Fruit fly (Drosophila melanogaster) whole organism, embryonic: Measurements from ENCODE around the gene CG8671.

ENCODE experiments used
- BEAF-32 ChIP-seq: fragments of 200-800 bp; sonication (Bioruptor generic); optimal IDR thresholded peaks from 3 replicates; lab custom pipeline; 2017; ENCODE audit warnings: missing biosample characterization, missing genetic modification characterization, mild to moderate bottlenecking, moderate library complexity, missing genetic modification reagents
- CG10147 ChIP-seq: fragments of 200-800 bp; sonication (Bioruptor generic); optimal IDR thresholded peaks from 2 replicates; lab custom pipeline; 2019; ENCODE audit warnings: missing biosample characterization, mild to moderate bottlenecking, missing genetic modification characterization, moderate library complexity
- CG10462 ChIP-seq: fragments of 200-800 bp; sonication (Bioruptor generic); optimal IDR thresholded peaks from 2 replicates; lab custom pipeline; 2016; ENCODE audit warnings: missing biosample characterization, missing genetic modification characterization
- CG11723 ChIP-seq: fragments of 200-800 bp; sonication (Bioruptor generic); optimal IDR thresholded peaks from 2 replicates; lab custom pipeline; 2017; ENCODE audit warnings: missing biosample characterization, mild to moderate bottlenecking, missing genetic modification characterization
- CG12219 ChIP-seq: fragments of 200-800 bp; sonication (Bioruptor generic); optimal IDR thresholded peaks from 3 replicates; lab custom pipeline; 2018; ENCODE audit warnings: missing biosample characterization, mild to moderate bottlenecking, missing genetic modification characterization
- CG14050 ChIP-seq: fragments of 200-800 bp; sonication (Bioruptor generic); IDR thresholded peaks from 3 replicates; pipeline ENCODE4 v1.3.6; 2022; ENCODE audit warnings: missing biosample characterization, missing genetic modification characterization
- CG14667 ChIP-seq: fragments of 200-800 bp; sonication (Bioruptor generic); IDR thresholded peaks from 2 replicates; pipeline ENCODE4 v1.3.6; 2022; ENCODE audit warnings: missing biosample characterization, missing genetic modification characterization
- CG15269 ChIP-seq: fragments of 200-800 bp; sonication (Bioruptor generic); optimal IDR thresholded peaks from 2 replicates; lab custom pipeline; 2018; ENCODE audit warnings: missing biosample characterization, mild to moderate bottlenecking, missing genetic modification characterization, moderate library complexity
- CG1603 ChIP-seq: fragments of 200-800 bp; sonication (Bioruptor generic); optimal IDR thresholded peaks from 2 replicates; lab custom pipeline; 2019; ENCODE audit warnings: missing biosample characterization, mild to moderate bottlenecking, missing genetic modification characterization, moderate library complexity
- CG16815 ChIP-seq: fragments of 200-800 bp; sonication (Bioruptor generic); optimal IDR thresholded peaks from 3 replicates; lab custom pipeline; 2017; ENCODE audit warnings: missing biosample characterization, mild to moderate bottlenecking, missing genetic modification characterization
- CG16863 ChIP-seq: fragments of 200-800 bp; sonication (Bioruptor generic); optimal IDR thresholded peaks from 3 replicates; lab custom pipeline; 2016; ENCODE audit warnings: missing biosample characterization, missing genetic modification characterization
- CG17328 ChIP-seq: fragments of 200-800 bp; sonication (Bioruptor generic); IDR thresholded peaks from 2 replicates; pipeline ENCODE4 v1.3.6; 2022; ENCODE audit warnings: missing biosample characterization, missing genetic modification characterization
- CG2712 ChIP-seq: fragments of 200-800 bp; optimal IDR thresholded peaks from 3 replicates; lab custom pipeline; 2019; ENCODE audit warnings: missing biosample characterization, mild to moderate bottlenecking, missing genetic modification characterization, moderate library complexity
- CG31441 ChIP-seq: fragments of 200-800 bp; sonication (Bioruptor generic); IDR thresholded peaks from 2 replicates; pipeline ENCODE4 v1.3.6; 2022; ENCODE audit warnings: missing biosample characterization, missing genetic modification characterization
- CG6272 ChIP-seq: fragments of 200-800 bp; sonication (Bioruptor generic); IDR thresholded peaks from 2 replicates; pipeline ENCODE4 v1.3.6; 2022; ENCODE audit warnings: missing biosample characterization, missing genetic modification characterization
- CG7372 ChIP-seq: fragments of 200-800 bp; sonication (Bioruptor generic); IDR thresholded peaks from 2 replicates; pipeline ENCODE4 v1.3.6; 2022; ENCODE audit warnings: missing biosample characterization, missing genetic modification characterization
- CG7839 ChIP-seq: fragments of 200-800 bp; sonication (Bioruptor generic); optimal IDR thresholded peaks from 3 replicates; lab custom pipeline; 2018; ENCODE audit warnings: missing biosample characterization, mild to moderate bottlenecking, missing genetic modification characterization, moderate library complexity
- CG8388 ChIP-seq: fragments of 200-800 bp; sonication (Bioruptor generic); optimal IDR thresholded peaks from 2 replicates; lab custom pipeline; 2019; ENCODE audit warnings: missing biosample characterization, mild to moderate bottlenecking, missing genetic modification characterization, moderate library complexity
- CG9727 ChIP-seq: fragments of 200-800 bp; sonication (Bioruptor generic); optimal IDR thresholded peaks from 3 replicates; lab custom pipeline; 2017; ENCODE audit warnings: missing biosample characterization, mild to moderate bottlenecking, missing genetic modification characterization
- CoRest ChIP-seq: fragments of 200-800 bp; sonication (Bioruptor generic); optimal IDR thresholded peaks from 3 replicates; lab custom pipeline; 2018; ENCODE audit warnings: missing biosample characterization, mild to moderate bottlenecking, missing genetic modification characterization, moderate library complexity
- E2f1 ChIP-seq: fragments of 200-800 bp; sonication (Bioruptor generic); IDR thresholded peaks from 2 replicates; pipeline ENCODE4 v1.3.6; 2022; ENCODE audit warnings: missing biosample characterization, missing genetic modification characterization
- Gsc ChIP-seq: fragments of 200-800 bp; sonication (Bioruptor generic); IDR thresholded peaks from 2 replicates; pipeline ENCODE4 v1.3.6; 2022; ENCODE audit warnings: missing biosample characterization, missing genetic modification characterization
- H2.0 ChIP-seq: fragments of 200-800 bp; sonication (Bioruptor generic); IDR thresholded peaks from 2 replicates; pipeline ENCODE4 v1.3.6; 2022; ENCODE audit warnings: missing biosample characterization, missing genetic modification characterization
- HLH4C ChIP-seq: fragments of 200-800 bp; sonication (Bioruptor generic); IDR thresholded peaks from 3 replicates; pipeline ENCODE4 v1.3.6; 2022; ENCODE audit warnings: missing biosample characterization, missing genetic modification characterization; ENCODE audit not compliant: partially characterized antibody
- HmgZ ChIP-seq: fragments of 200-800 bp; sonication (Bioruptor generic); optimal IDR thresholded peaks from 2 replicates; lab custom pipeline; 2018; ENCODE audit warnings: missing biosample characterization, mild to moderate bottlenecking, missing genetic modification characterization
- Hmx ChIP-seq: fragments of 200-800 bp; sonication (Bioruptor generic); optimal IDR thresholded peaks from 2 replicates; lab custom pipeline; 2016; ENCODE audit warnings: missing biosample characterization, missing genetic modification characterization
- Hr78 ChIP-seq, 2 experiments: fragments of 200-800 bp in 1 of 2; fragments of >200 bp in 1 of 2; sonication (Bioruptor generic) in 1 of 2; optimal IDR thresholded peaks; 2 replicates each; lab custom pipeline; 2017 to 2019; ENCODE audit warnings: missing biosample characterization in 2 of 2, missing genetic modification characterization in 2 of 2, mild to moderate bottlenecking in 1 of 2, moderate library complexity in 1 of 2
- Kr ChIP-seq: fragments of 200-800 bp; sonication (Bioruptor generic); optimal IDR thresholded peaks from 2 replicates; lab custom pipeline; 2017; ENCODE audit warnings: missing biosample characterization, mild to moderate bottlenecking, missing genetic modification characterization
- Mes4 ChIP-seq: fragments of 200-800 bp; sonication (Bioruptor generic); optimal IDR thresholded peaks from 2 replicates; lab custom pipeline; 2016; ENCODE audit warnings: missing biosample characterization, missing genetic modification characterization
- NFAT ChIP-seq: fragments of 200-800 bp; sonication (Bioruptor generic); IDR thresholded peaks from 2 replicates; pipeline ENCODE4 v1.3.6; 2022; ENCODE audit warnings: missing biosample characterization, missing genetic modification characterization
- TFAM ChIP-seq: fragments of 200-800 bp; sonication (Bioruptor generic); optimal IDR thresholded peaks from 2 replicates; lab custom pipeline; 2017; ENCODE audit warnings: missing biosample characterization, missing genetic modification characterization, inconsistent platforms
- abd-A ChIP-seq: fragments of 200-800 bp; sonication (Bioruptor generic); optimal IDR thresholded peaks from 3 replicates; lab custom pipeline; 2019; ENCODE audit warnings: missing biosample characterization, mild to moderate bottlenecking, missing genetic modification characterization, moderate library complexity
- bbx ChIP-seq: fragments of 200-800 bp; sonication (Bioruptor generic); IDR thresholded peaks from 2 replicates; pipeline ENCODE4 v1.3.6; 2022; ENCODE audit warnings: missing biosample characterization, missing genetic modification characterization; ENCODE audit not compliant: partially characterized antibody
- bsh ChIP-seq, 2 experiments: fragments of 200-800 bp; sonication (Bioruptor generic); optimal IDR thresholded peaks; 2 replicates each; lab custom pipeline; 2017 to 2018; ENCODE audit warnings: mild to moderate bottlenecking in 2 of 2, missing biosample characterization in 2 of 2, missing genetic modification characterization in 2 of 2, moderate library complexity in 1 of 2
- danr ChIP-seq: fragments of 200-800 bp; sonication (Bioruptor generic); IDR thresholded peaks from 2 replicates; pipeline ENCODE4 v1.3.6; 2022; ENCODE audit warnings: missing biosample characterization, missing genetic modification characterization
- gsb-n ChIP-seq: fragments of 200-800 bp; sonication (Bioruptor generic); optimal IDR thresholded peaks from 3 replicates; lab custom pipeline; 2018; ENCODE audit warnings: missing biosample characterization, mild to moderate bottlenecking, missing genetic modification characterization
- lab ChIP-seq: fragments of 200-800 bp; sonication (Bioruptor generic); optimal IDR thresholded peaks from 3 replicates; lab custom pipeline; 2017; ENCODE audit warnings: missing biosample characterization, missing genetic modification characterization, mild to moderate bottlenecking, moderate library complexity, missing genetic modification reagents
- lov ChIP-seq, 2 experiments: fragments of 200-800 bp in 1 of 2; fragments of >200 bp in 1 of 2; sonication (Bioruptor generic) in 1 of 2; IDR thresholded peaks in 1 of 2; optimal IDR thresholded peaks in 1 of 2; 2 replicates in 1 of 2; 3 replicates in 1 of 2; pipeline versions ENCODE4 v1.3.6 to Lab custom; 2017 to 2022; ENCODE audit warnings: missing biosample characterization in 1 of 2, missing genetic modification characterization in 1 of 2
- mirr ChIP-seq: fragments of 200-800 bp; sonication (Bioruptor generic); optimal IDR thresholded peaks from 3 replicates; lab custom pipeline; 2018; ENCODE audit warnings: missing biosample characterization, mild to moderate bottlenecking, missing genetic modification characterization
- nmo ChIP-seq: fragments of 200-800 bp; sonication (Bioruptor generic); optimal IDR thresholded peaks from 2 replicates; lab custom pipeline; 2018; ENCODE audit warnings: missing biosample characterization, mild to moderate bottlenecking, missing genetic modification characterization, moderate library complexity
- onecut ChIP-seq: fragments of 200-800 bp; sonication (Bioruptor generic); IDR thresholded peaks from 2 replicates; pipeline ENCODE4 v1.3.6; 2022; ENCODE audit warnings: missing biosample characterization, missing genetic modification characterization
- otp ChIP-seq: fragments of 200-800 bp; sonication (Bioruptor generic); IDR thresholded peaks from 3 replicates; pipeline ENCODE4, ENCODE4 v1.3.6; 2022; ENCODE audit warnings: missing biosample characterization, missing genetic modification characterization
- rib ChIP-seq: fragments of 200-800 bp; sonication (Bioruptor generic); IDR thresholded peaks from 2 replicates; pipeline ENCODE4 v1.3.6; 2022; ENCODE audit warnings: missing biosample characterization, missing genetic modification characterization
- run ChIP-seq: fragments of 200-800 bp; sonication (Bioruptor generic); optimal IDR thresholded peaks from 3 replicates; lab custom pipeline; 2018; ENCODE audit warnings: missing biosample characterization, mild to moderate bottlenecking, missing genetic modification characterization
- slou ChIP-seq: fragments of 200-800 bp; sonication (Bioruptor generic); optimal IDR thresholded peaks from 3 replicates; lab custom pipeline; 2016; ENCODE audit warnings: missing biosample characterization, missing genetic modification characterization
- slp2 ChIP-seq: fragments of 200-800 bp; sonication (Bioruptor generic); optimal IDR thresholded peaks from 2 replicates; lab custom pipeline; 2016; ENCODE audit warnings: missing biosample characterization, missing genetic modification characterization
- tll ChIP-seq, 2 experiments: fragments of 200-800 bp in 1 of 2; fragments of >200 bp in 1 of 2; sonication (Bioruptor generic) in 1 of 2; optimal IDR thresholded peaks; 2 replicates each; lab custom pipeline; 2017 to 2019; ENCODE audit warnings: missing biosample characterization in 2 of 2, missing genetic modification characterization in 2 of 2, mild to moderate bottlenecking in 1 of 2, moderate library complexity in 1 of 2
- trem ChIP-seq: fragments of 200-800 bp; optimal IDR thresholded peaks from 3 replicates; lab custom pipeline; 2019; ENCODE audit warnings: missing biosample characterization, mild to moderate bottlenecking, missing genetic modification characterization, moderate library complexity
- zfh2 ChIP-seq: fragments of 200-800 bp; sonication (Bioruptor generic); optimal IDR thresholded peaks from 2 replicates; lab custom pipeline; 2016; ENCODE audit warnings: missing biosample characterization, missing genetic modification characterization

The CG8671 gene

DNA sequence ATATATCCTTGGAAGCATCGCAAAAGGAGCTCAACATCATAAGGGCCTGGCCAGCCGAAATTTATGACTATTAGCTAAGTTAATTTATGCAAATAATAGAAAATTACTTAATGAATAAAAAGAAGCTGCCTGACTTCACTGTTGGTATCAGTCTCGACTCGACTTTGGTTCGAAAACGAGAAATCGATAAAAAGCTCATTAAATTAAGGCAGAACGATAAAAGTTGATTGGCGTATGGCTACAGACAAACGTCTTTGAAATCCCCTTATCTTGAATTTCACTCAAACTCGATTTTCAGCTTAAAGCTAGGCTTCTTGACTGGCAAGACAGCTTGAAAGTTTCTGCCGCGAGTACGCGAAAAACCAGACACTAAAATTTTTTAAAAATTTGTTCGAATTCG, 20.4 kb upstream of the CG8671 start:
- TF ChIP-seq E2f1 (no peak), BEAF-32 (GFP tag; lab: Kevin White, UChicago) (no peak), CG10147 (GFP tag; lab: Kevin White, UChicago) (no peak), lab (GFP tag; lab: Kevin White, UChicago) (no peak), Hmx (no peak), danr (GFP tag; lab: Robert Waterston, UW) (no peak), Gsc (GFP tag; lab: Robert Waterston, UW) (no peak), CG14050 (GFP tag; lab: Robert Waterston, UW) (no peak), H2.0 (GFP tag; lab: Robert Waterston, UW) (no peak), abd-A (peak; percentile 58), slp2 (GFP tag; lab: Kevin White, UChicago) (no peak), onecut (GFP tag; lab: Robert Waterston, UW) (peak; percentile 59), CoRest (tag; lab: Kevin White, UChicago) (no peak), TFAM (GFP tag; lab: Kevin White, UChicago) (no peak), tll (GFP tag; optimal IDR thresholded peaks at IDR 0.05; lab: Kevin White, UChicago) (no peak)

- no peak for TF ChIP-seq HmgZ (tag; lab: Kevin White, UChicago)
- TF ChIP-seq CG2712 (tag; lab: Kevin White, UChicago) = no peak
- no peak for TF ChIP-seq lov (optimal IDR thresholded peaks at IDR 0.05; lab: Kevin White, UChicago)
- 0 out of 3 replicates have a peak, but pooled peaks have one; percentile 63 for TF ChIP-seq lov (GFP tag; IDR thresholded peaks at IDR 0.05; lab: Robert Waterston, UW)
- TF ChIP-seq CG15269 (tag; lab: Kevin White, UChicago) = no peak
- TF ChIP-seq run (tag; lab: Kevin White, UChicago) = no peak
- TF ChIP-seq CG7372 (GFP tag; lab: Robert Waterston, UW) = no peak
- TF ChIP-seq mirr (GFP tag; lab: Kevin White, UChicago) = no peak
- no peak for TF ChIP-seq gsb-n
- peak in 1 of 2 experiments; percentile 93 for TF ChIP-seq Hr78 (GFP tag; optimal IDR thresholded peaks at IDR 0.05; lab: Kevin White, UChicago)
- TF ChIP-seq CG14667 = no peak
- TF ChIP-seq slou (GFP tag; lab: Kevin White, UChicago) = no peak
- no peak for TF ChIP-seq CG11723
- TF ChIP-seq CG6272 = no peak
- TF ChIP-seq CG9727 (GFP tag; lab: Kevin White, UChicago) = no peak
- no peak for TF ChIP-seq bsh (GFP tag; optimal IDR thresholded peaks at IDR 0.05; lab: Kevin White, UChicago)
- no peak for TF ChIP-seq NFAT (GFP tag; lab: Robert Waterston, UW)
- TF ChIP-seq bbx (GFP tag; lab: Robert Waterston, UW) = no peak
- no peak for TF ChIP-seq Kr
- no peak for TF ChIP-seq Mes4 (GFP tag; lab: Kevin White, UChicago)
- no peak for TF ChIP-seq nmo (GFP tag; lab: Kevin White, UChicago)
- TF ChIP-seq CG7839 (tag; lab: Kevin White, UChicago) = no peak
- no peak for TF ChIP-seq trem (tag; lab: Kevin White, UChicago)
- no peak for TF ChIP-seq CG31441 (GFP tag; lab: Robert Waterston, UW)
- TF ChIP-seq CG16863 = no peak
- peak; percentile 26; the same call in 1 of the 2 replicates for TF ChIP-seq rib (GFP tag; lab: Robert Waterston, UW)
- TF ChIP-seq HLH4C (GFP tag; lab: Robert Waterston, UW) = no peak
- TF ChIP-seq CG8388 = no peak
- TF ChIP-seq danr (GFP tag; lab: Robert Waterston, UW) = no peak
- TF ChIP-seq CG1603 (tag; lab: Kevin White, UChicago) = no peak
- no peak for TF ChIP-seq CG17328 (GFP tag; lab: Robert Waterston, UW)
- no peak for TF ChIP-seq otp (GFP tag; lab: Robert Waterston, UW)
- TF ChIP-seq zfh2 (GFP tag; lab: Kevin White, UChicago) = no peak
- no peak for TF ChIP-seq CG16815
- no peak for TF ChIP-seq CG12219
- TF ChIP-seq CG10462 (GFP tag; lab: Kevin White, UChicago) = no peak
These were observed 18.7 kb upstream of the CG8671 start for dm6 chr2L:21243964-21244466.
